Worm (Caenorhabditis elegans): Measurements from ENCODE around the gene Y105C5A.1269.
A peak's percentile ranks its signal among the peaks of the same experiment; 100 is the strongest.

Gene Y105C5A.1269

DNA sequence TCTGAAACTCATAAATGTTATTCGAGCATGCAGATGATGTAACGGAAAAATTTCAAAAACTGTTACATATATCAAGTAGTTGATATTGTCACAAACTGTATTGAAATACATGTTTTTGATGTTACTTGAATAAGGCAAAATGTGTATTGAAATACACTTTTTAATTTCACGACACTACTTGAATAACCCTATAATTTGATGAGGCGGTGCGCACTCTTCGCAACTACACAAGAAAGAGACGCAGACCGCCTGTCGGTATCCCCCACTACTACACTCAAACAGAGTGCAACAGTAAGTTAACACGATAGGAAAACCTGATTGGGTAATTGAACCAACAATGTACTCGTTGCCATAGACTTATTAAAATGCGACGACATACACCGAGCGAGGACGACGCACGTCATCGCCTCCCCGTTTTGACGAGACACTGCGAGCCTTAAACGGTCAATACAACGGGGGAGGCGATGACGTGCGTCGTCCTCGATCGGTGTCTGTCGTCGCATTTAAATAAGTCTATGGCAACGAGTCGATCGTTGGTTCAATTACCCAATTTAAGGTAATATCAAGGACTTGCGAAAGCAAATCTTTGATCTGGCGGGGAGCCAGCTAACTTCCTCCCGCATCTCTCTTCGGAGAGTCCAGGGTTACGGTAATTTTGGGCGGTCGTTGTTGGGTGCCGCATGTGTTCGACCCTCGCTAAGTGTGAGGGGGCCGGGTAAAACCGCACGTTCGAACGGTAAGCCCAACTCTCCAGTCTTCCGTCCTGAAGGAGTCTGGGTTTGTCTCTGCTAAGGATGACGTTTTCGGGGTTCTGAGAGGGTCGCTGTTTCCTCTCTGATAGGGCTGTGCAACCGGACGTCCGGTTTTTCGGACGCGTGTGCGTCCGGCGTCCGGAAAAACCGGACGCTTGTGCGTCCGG, 5.9 kb downstream of the Y105C5A.1269 start:
- TF ChIP-seq snpc-4 (tag; optimal IDR thresholded peaks at IDR 0.05) = peak; percentile 62
- TF ChIP-seq nhr-23 (tag; optimal IDR thresholded peaks at IDR 0.05) = no peak

DNA sequence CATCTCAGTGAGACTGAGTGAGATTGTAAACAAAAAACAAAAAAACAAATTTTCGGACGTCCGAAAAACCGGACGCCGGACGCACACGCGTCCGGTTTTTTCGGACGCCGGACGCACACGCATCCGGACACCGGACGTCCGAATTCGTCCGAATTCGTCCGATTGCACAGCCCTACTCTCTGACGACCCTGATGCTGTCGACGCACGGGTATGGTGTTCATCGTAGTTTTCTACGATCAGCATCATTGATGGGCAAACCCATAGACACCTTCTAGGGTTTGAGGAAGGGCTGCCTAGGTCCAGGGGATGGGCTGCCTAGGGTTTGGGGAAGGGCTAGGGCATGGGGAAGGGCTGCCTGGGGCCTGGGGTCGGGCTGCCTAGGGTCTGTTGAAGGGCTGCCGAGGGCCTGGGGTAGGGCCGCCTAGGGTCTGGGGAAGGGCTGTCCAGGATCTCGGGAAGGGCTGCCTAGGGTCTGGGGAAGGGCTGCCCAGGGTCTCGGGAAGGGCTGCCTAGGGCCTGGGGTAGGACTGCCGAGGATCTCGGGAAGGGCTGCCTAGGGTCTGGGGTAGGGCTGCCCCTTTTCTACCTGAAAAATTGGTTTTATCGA, 6.7 kb downstream of the Y105C5A.1269 start:
- TF ChIP-seq ama-1 (optimal IDR thresholded peaks at IDR 0.05) (no peak), unc-62 (GFP tag; optimal IDR thresholded peaks at IDR 0.05) (no peak), nfya-1 (tag; optimal IDR thresholded peaks at IDR 0.05; ENCODE audit: insufficient read depth) (no peak), hmg-11 (tag; optimal IDR thresholded peaks at IDR 0.05) (no peak), nhr-11 (tag; optimal IDR thresholded peaks at IDR 0.05) (no peak), nhr-23 (tag; optimal IDR thresholded peaks at IDR 0.05) (no peak), ztf-4 (tag; optimal IDR thresholded peaks at IDR 0.05) (no peak), mml-1 (tag; optimal IDR thresholded peaks at IDR 0.05) (no peak), nhr-43 (tag; optimal IDR thresholded peaks at IDR 0.05; ENCODE audit: poor library complexity, severe bottlenecking) (no peak), ceh-9 (tag; optimal IDR thresholded peaks at IDR 0.05) (no peak), nhr-67 (tag; optimal IDR thresholded peaks at IDR 0.05) (no peak), lsy-12 (tag; optimal IDR thresholded peaks at IDR 0.05) (no peak), ceh-28 (tag; optimal IDR thresholded peaks at IDR 0.05) (no peak), snpc-4 (tag; optimal IDR thresholded peaks at IDR 0.05) (no peak), zag-1 (tag; optimal IDR thresholded peaks at IDR 0.05) (no peak), mdl-1 (tag; optimal IDR thresholded peaks at IDR 0.05) (no peak), aly-2 (tag; optimal IDR thresholded peaks at IDR 0.05) (no peak), lin-15B (tag; optimal IDR thresholded peaks at IDR 0.05) (no peak), skn-1 (tag; optimal IDR thresholded peaks at IDR 0.05) (no peak), pqm-1 (tag; optimal IDR thresholded peaks at IDR 0.05) (no peak)

DNA sequence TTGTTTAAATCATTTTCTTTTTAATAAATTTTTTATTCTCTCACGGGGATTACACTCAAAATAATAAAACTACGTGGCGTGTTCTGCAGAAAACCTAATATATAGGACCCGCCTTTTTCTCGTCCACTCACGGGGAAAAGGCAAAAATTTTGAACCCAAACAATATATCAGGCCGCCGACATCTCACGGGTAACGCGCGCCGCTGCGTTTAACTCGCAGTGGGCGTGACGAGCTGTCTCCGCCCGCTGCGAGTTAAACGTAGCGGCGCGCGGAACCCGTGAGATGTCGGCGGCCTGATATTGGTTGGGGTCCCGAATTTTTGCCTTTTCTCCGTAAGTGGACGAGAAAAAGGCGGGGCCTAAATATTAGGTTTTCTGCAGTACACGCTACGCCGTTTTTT, 14.3 kb downstream of the Y105C5A.1269 start:
- TF ChIP-seq lsy-12 (tag; optimal IDR thresholded peaks at IDR 0.05) (no peak), nhr-77 (tag; optimal IDR thresholded peaks at IDR 0.05) (no peak), snpc-4 (tag; optimal IDR thresholded peaks at IDR 0.05) (no peak), ZK546.5 (tag; optimal IDR thresholded peaks at IDR 0.05) (no peak), mdl-1 (tag; optimal IDR thresholded peaks at IDR 0.05) (no peak), nhr-237 (tag; optimal IDR thresholded peaks at IDR 0.05) (no peak), ceh-28 (tag; optimal IDR thresholded peaks at IDR 0.05) (no peak), hmg-11 (tag; optimal IDR thresholded peaks at IDR 0.05) (no peak), unc-62 (GFP tag; optimal IDR thresholded peaks at IDR 0.05) (no peak), nhr-28 (tag; optimal IDR thresholded peaks at IDR 0.05) (no peak), sea-2 (GFP tag; optimal IDR thresholded peaks at IDR 0.05) (no peak), ztf-11 (tag; optimal IDR thresholded peaks at IDR 0.05) (no peak), pqm-1 (tag; optimal IDR thresholded peaks at IDR 0.05) (no peak)

DNA sequence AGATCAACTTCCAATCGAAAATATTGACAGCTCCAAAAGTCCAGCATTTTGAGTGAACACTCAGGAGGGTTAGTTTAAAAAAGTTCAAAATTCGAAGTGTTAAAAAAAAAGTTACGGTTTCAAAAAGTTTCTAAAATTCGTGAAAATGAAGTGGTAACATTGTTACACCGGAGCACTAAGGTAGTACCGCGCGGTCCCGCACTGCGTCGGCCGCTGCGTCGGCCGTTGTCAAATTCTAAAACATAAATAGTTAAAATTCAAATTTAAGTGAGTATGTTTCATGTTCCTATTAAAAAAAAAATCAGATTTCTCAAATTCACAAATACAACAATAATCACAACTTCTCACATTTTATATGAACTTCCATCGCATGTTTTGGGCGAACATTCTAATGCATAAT, 21.1 kb downstream of the Y105C5A.1269 start:
- TF ChIP-seq eor-1 (tag; optimal IDR thresholded peaks at IDR 0.05) (no peak), nhr-43 (tag; optimal IDR thresholded peaks at IDR 0.05; ENCODE audit: poor library complexity, severe bottlenecking) (no peak), nhr-23 (tag; optimal IDR thresholded peaks at IDR 0.05) (no peak), mdl-1 (tag; optimal IDR thresholded peaks at IDR 0.05) (no peak), nhr-76 (tag; optimal IDR thresholded peaks at IDR 0.05) (no peak), nhr-237 (tag; optimal IDR thresholded peaks at IDR 0.05) (no peak), ZK546.5 (tag; optimal IDR thresholded peaks at IDR 0.05) (no peak)

DNA sequence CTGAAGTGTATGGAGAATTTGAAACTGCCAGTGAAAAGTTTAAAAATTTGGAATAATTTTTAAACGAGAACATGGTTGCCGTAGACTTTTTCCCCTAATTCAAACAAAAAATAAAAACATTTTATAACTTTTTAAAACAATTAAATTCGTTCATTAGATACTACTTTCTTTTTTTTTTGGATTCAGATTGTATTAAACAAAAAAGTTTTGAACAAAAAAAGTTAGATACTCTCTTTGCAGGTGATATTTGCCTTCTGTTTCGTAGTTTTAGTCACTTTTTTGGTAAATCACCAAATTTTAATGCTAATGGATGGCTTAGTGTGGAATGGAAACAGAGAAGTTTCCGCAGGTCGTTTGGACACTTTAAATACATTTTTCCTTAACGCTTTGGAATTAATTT, 23.2 kb downstream of the Y105C5A.1269 start, which contains the start of gene Y105C5B.1:
TSS of gene Y105C5B.1 (plus strand) at position 301 of the 400 bp plus-strand sequence.
- TF ChIP-seq nhr-76 (tag; optimal IDR thresholded peaks at IDR 0.05) = no peak
- TF ChIP-seq lin-39 (tag; optimal IDR thresholded peaks at IDR 0.05) = no peak
- no peak for TF ChIP-seq ceh-28 (tag; optimal IDR thresholded peaks at IDR 0.05)
- TF ChIP-seq nhr-28 (tag; optimal IDR thresholded peaks at IDR 0.05) = no peak
- no peak for TF ChIP-seq nhr-25 (tag; optimal IDR thresholded peaks at IDR 0.05)
- no peak for TF ChIP-seq ztf-11 (tag; optimal IDR thresholded peaks at IDR 0.05)
- no peak for TF ChIP-seq tbx-2 (tag; optimal IDR thresholded peaks at IDR 0.05)
- no peak for TF ChIP-seq nhr-67 (tag; optimal IDR thresholded peaks at IDR 0.05)
- TF ChIP-seq daf-12 (tag; optimal IDR thresholded peaks at IDR 0.05) = no peak
- TF ChIP-seq fkh-10 (GFP tag; optimal IDR thresholded peaks at IDR 0.05) = no peak
- TF ChIP-seq elt-3 (tag; optimal IDR thresholded peaks at IDR 0.05) = no peak
- no peak for TF ChIP-seq eor-1 (tag; optimal IDR thresholded peaks at IDR 0.05)
- TF ChIP-seq snpc-4 (tag; optimal IDR thresholded peaks at IDR 0.05) = no peak
- no peak for TF ChIP-seq elt-1 (tag; optimal IDR thresholded peaks at IDR 0.05)
- no peak for TF ChIP-seq ama-1 (optimal IDR thresholded peaks at IDR 0.05)

All from whole organism, L3 larva.